Worm (Caenorhabditis elegans) whole organism, L2 larva: ENCODE data around the gene nhr-86.

Experiments
- egl-27 ChIP-seq: sonication (generic microtip); optimal IDR thresholded peaks from 3 replicates; lab custom pipeline; 2017; ENCODE audit warnings: missing biosample characterization, missing genetic modification reagents, missing genetic modification characterization
- elt-3 ChIP-seq: sonication (generic microtip); optimal IDR thresholded peaks from 2 replicates; lab custom pipeline; 2017; ENCODE audit warnings: missing biosample characterization, missing genetic modification characterization
- lsy-2 ChIP-seq, 2 experiments: fragments of 150-350 bp in 1 of 2; sonication (generic microtip) in 1 of 2; optimal IDR thresholded peaks; 2 replicates each; lab custom pipeline; 2014 to 2017; ENCODE audit warnings: missing biosample characterization in 2 of 2, missing genetic modification characterization in 2 of 2
- mdl-1 ChIP-seq, 2 experiments: fragments of 150-350 bp in 1 of 2; sonication (generic microtip) in 1 of 2; optimal IDR thresholded peaks; 2 replicates each; lab custom pipeline; 2017; ENCODE audit warnings: missing biosample characterization in 2 of 2, missing genetic modification characterization in 2 of 2
- nhr-21 ChIP-seq: fragments of 150-350 bp; optimal IDR thresholded peaks from 2 replicates; lab custom pipeline; 2014; ENCODE audit warnings: missing biosample characterization, missing genetic modification characterization
- nhr-237 ChIP-seq: fragments of 150-350 bp; optimal IDR thresholded peaks from 2 replicates; lab custom pipeline; 2014; ENCODE audit warnings: missing biosample characterization, missing genetic modification characterization
- nhr-77 ChIP-seq: fragments of 150-350 bp; optimal IDR thresholded peaks from 2 replicates; lab custom pipeline; 2014; ENCODE audit warnings: missing biosample characterization, missing genetic modification characterization
- peb-1 ChIP-seq: fragments of 150-350 bp; optimal IDR thresholded peaks from 2 replicates; lab custom pipeline; 2014; ENCODE audit warnings: missing biosample characterization, missing genetic modification characterization
- ztf-1 ChIP-seq: fragments of 200-800 bp; sonication (Bioruptor generic); conservative IDR thresholded peaks from 2 replicates; pipeline ENCODE4 v1.3.6; 2022; ENCODE audit warnings: missing genetic modification characterization, missing compliant biosample characterization

- TF ChIP-seq peb-1 (tag; lab: Kevin White, UChicago) (no peak), ztf-1 (GFP tag; lab: Robert Waterston, UW) (no peak), egl-27 (no peak), mdl-1 (tag; optimal IDR thresholded peaks at IDR 0.05; lab: Kevin White, UChicago) (no peak), elt-3 (tag; lab: Kevin White, UChicago) (no peak), nhr-77 (no peak), nhr-237 (tag; lab: Kevin White, UChicago) (no peak), nhr-21 (tag; lab: Kevin White, UChicago) (no peak), lsy-2 (tag; optimal IDR thresholded peaks at IDR 0.05; lab: Kevin White, UChicago) (no peak)
These were observed 17.2 kb upstream of the nhr-86 start for ce11 chrV:2083869-2084268.
